Fruit fly (Drosophila melanogaster) whole organism, embryonic: Measurements from ENCODE around the gene betaTub65B.
A peak's percentile ranks its signal among the peaks of the same experiment; 100 is the strongest.

ENCODE experiments used
- CG10654 ChIP-seq: fragments of 200-800 bp; sonication (Bioruptor generic); optimal IDR thresholded peaks from 2 replicates; lab custom pipeline; 2016; ENCODE audit warnings: missing biosample characterization, missing genetic modification characterization
- CG12299 ChIP-seq: fragments of 200-800 bp; sonication (Bioruptor generic); optimal IDR thresholded peaks from 2 replicates; lab custom pipeline; 2018; ENCODE audit warnings: missing biosample characterization, mild to moderate bottlenecking, missing genetic modification characterization
- CG12659 ChIP-seq: fragments of 200-800 bp; sonication (Bioruptor generic); optimal IDR thresholded peaks from 3 replicates; lab custom pipeline; 2017; ENCODE audit warnings: mild to moderate bottlenecking, missing biosample characterization, missing genetic modification reagents, missing genetic modification characterization
- CG13123 ChIP-seq: fragments of 200-800 bp; sonication (Bioruptor generic); optimal IDR thresholded peaks from 2 replicates; lab custom pipeline; 2016; ENCODE audit warnings: missing biosample characterization, missing genetic modification characterization
- CG1529 ChIP-seq: fragments of 200-800 bp; sonication (Bioruptor generic); optimal IDR thresholded peaks from 3 replicates; lab custom pipeline; 2018; ENCODE audit warnings: missing biosample characterization, missing genetic modification characterization
- CG17361 ChIP-seq: fragments of 200-800 bp; sonication (Bioruptor generic); IDR thresholded peaks from 3 replicates; pipeline ENCODE4 v1.3.6; 2022; ENCODE audit warnings: missing biosample characterization, missing genetic modification characterization
- CG17385 ChIP-seq: fragments of 200-800 bp; sonication (Bioruptor generic); optimal IDR thresholded peaks from 3 replicates; lab custom pipeline; 2018; ENCODE audit warnings: missing biosample characterization, mild to moderate bottlenecking, missing genetic modification characterization
- CG17568 ChIP-seq: fragments of 200-800 bp; sonication (Bioruptor generic); optimal IDR thresholded peaks from 2 replicates; lab custom pipeline; 2018; ENCODE audit warnings: missing biosample characterization, mild to moderate bottlenecking, missing genetic modification characterization, moderate library complexity
- CG1832 ChIP-seq: fragments of 200-800 bp; sonication (Bioruptor generic); optimal IDR thresholded peaks from 2 replicates; lab custom pipeline; 2017; ENCODE audit warnings: missing biosample characterization, mild to moderate bottlenecking, missing genetic modification characterization, inconsistent platforms
- CG3065 ChIP-seq: fragments of 200-800 bp; sonication (Bioruptor generic); optimal IDR thresholded peaks from 2 replicates; lab custom pipeline; 2016; ENCODE audit warnings: missing biosample characterization, missing genetic modification characterization
- CG31388 ChIP-seq: fragments of 200-800 bp; sonication (Bioruptor generic); optimal IDR thresholded peaks from 2 replicates; lab custom pipeline; 2016; ENCODE audit warnings: missing biosample characterization, missing genetic modification characterization
- CG32532 ChIP-seq: fragments of 200-800 bp; sonication (Bioruptor generic); IDR thresholded peaks from 2 replicates; pipeline ENCODE4 v1.3.6; 2022; ENCODE audit warnings: missing biosample characterization, missing genetic modification characterization
- CG32767 ChIP-seq: fragments of 200-800 bp; sonication (Bioruptor generic); IDR thresholded peaks from 2 replicates; pipeline ENCODE4 v1.3.6; 2022; ENCODE audit warnings: missing biosample characterization, missing genetic modification characterization
- CG32772 ChIP-seq: fragments of 200-800 bp; sonication (Bioruptor generic); IDR thresholded peaks from 2 replicates; pipeline ENCODE4 v1.3.6; 2022; ENCODE audit warnings: missing biosample characterization, missing genetic modification characterization
- CG42726 ChIP-seq: fragments of 200-800 bp; sonication (Bioruptor generic); IDR thresholded peaks from 2 replicates; pipeline ENCODE4 v1.3.6; 2022; ENCODE audit warnings: missing biosample characterization, missing genetic modification characterization; ENCODE audit not compliant: partially characterized antibody
- CG4730 ChIP-seq: fragments of 200-800 bp; sonication (Bioruptor generic); IDR thresholded peaks from 2 replicates; pipeline ENCODE4 v1.3.6; 2022; ENCODE audit warnings: missing biosample characterization, missing genetic modification characterization
- CG5245 ChIP-seq: fragments of 200-800 bp; sonication (Bioruptor generic); optimal IDR thresholded peaks from 3 replicates; lab custom pipeline; 2016; ENCODE audit warnings: missing biosample characterization, missing genetic modification characterization
- CG6272 ChIP-seq: fragments of 200-800 bp; sonication (Bioruptor generic); IDR thresholded peaks from 2 replicates; pipeline ENCODE4 v1.3.6; 2022; ENCODE audit warnings: missing biosample characterization, missing genetic modification characterization
- CG7357 ChIP-seq: fragments of 200-800 bp; sonication (Bioruptor generic); IDR thresholded peaks from 3 replicates; pipeline ENCODE4 v1.3.6; 2022; ENCODE audit warnings: missing biosample characterization, missing genetic modification characterization
- CG7786 ChIP-seq: fragments of 200-800 bp; sonication (Bioruptor generic); optimal IDR thresholded peaks from 2 replicates; lab custom pipeline; 2016; ENCODE audit warnings: missing biosample characterization, missing genetic modification characterization
- CG9876 ChIP-seq: fragments of 200-800 bp; sonication (Bioruptor generic); optimal IDR thresholded peaks from 2 replicates; lab custom pipeline; 2016; ENCODE audit warnings: missing biosample characterization, missing genetic modification characterization
- CoRest ChIP-seq: fragments of 200-800 bp; sonication (Bioruptor generic); optimal IDR thresholded peaks from 3 replicates; lab custom pipeline; 2018; ENCODE audit warnings: missing biosample characterization, mild to moderate bottlenecking, missing genetic modification characterization, moderate library complexity
- Dp ChIP-seq: fragments of 200-800 bp; sonication (Bioruptor generic); optimal IDR thresholded peaks from 2 replicates; lab custom pipeline; 2018; ENCODE audit warnings: missing biosample characterization, mild to moderate bottlenecking, missing genetic modification characterization, moderate library complexity
- Hmx ChIP-seq: fragments of 200-800 bp; sonication (Bioruptor generic); optimal IDR thresholded peaks from 2 replicates; lab custom pipeline; 2016; ENCODE audit warnings: missing biosample characterization, missing genetic modification characterization
- Lhr ChIP-seq: fragments of 200-800 bp; sonication (Bioruptor generic); optimal IDR thresholded peaks from 3 replicates; lab custom pipeline; 2017; ENCODE audit warnings: mild to moderate bottlenecking, missing biosample characterization, missing genetic modification reagents, missing genetic modification characterization
- Myb ChIP-seq: fragments of 200-800 bp; sonication (Bioruptor generic); optimal IDR thresholded peaks from 2 replicates; lab custom pipeline; 2016; ENCODE audit warnings: missing biosample characterization, missing genetic modification characterization
- Nf-YC ChIP-seq: fragments of 200-800 bp; optimal IDR thresholded peaks from 3 replicates; lab custom pipeline; 2019; ENCODE audit warnings: missing biosample characterization, mild to moderate bottlenecking, missing genetic modification characterization, moderate library complexity
- PHDP ChIP-seq: fragments of 200-800 bp; sonication (Bioruptor generic); optimal IDR thresholded peaks from 3 replicates; lab custom pipeline; 2018; ENCODE audit warnings: missing biosample characterization, mild to moderate bottlenecking, missing genetic modification characterization, moderate library complexity
- Poxn ChIP-seq: fragments of 200-800 bp; sonication (Bioruptor generic); IDR thresholded peaks from 2 replicates; pipeline ENCODE4 v1.3.6; 2022; ENCODE audit warnings: missing biosample characterization, missing genetic modification characterization
- TFAM ChIP-seq: fragments of 200-800 bp; sonication (Bioruptor generic); optimal IDR thresholded peaks from 2 replicates; lab custom pipeline; 2017; ENCODE audit warnings: missing biosample characterization, missing genetic modification characterization, inconsistent platforms
- al ChIP-seq: fragments of 200-800 bp; sonication (Bioruptor generic); IDR thresholded peaks from 2 replicates; pipeline ENCODE4 v1.3.6; 2022; ENCODE audit warnings: missing biosample characterization, missing genetic modification characterization
- ara ChIP-seq: fragments of 200-800 bp; sonication (Bioruptor generic); IDR thresholded peaks from 2 replicates; pipeline ENCODE4 v1.3.6; 2022; ENCODE audit warnings: missing biosample characterization, missing genetic modification characterization
- bigmax ChIP-seq: fragments of 200-800 bp; sonication (Bioruptor generic); optimal IDR thresholded peaks from 2 replicates; lab custom pipeline; 2018; ENCODE audit warnings: missing biosample characterization, mild to moderate bottlenecking, missing genetic modification characterization
- chm ChIP-seq: fragments of 200-800 bp; sonication (Bioruptor generic); IDR thresholded peaks from 2 replicates; pipeline ENCODE4 v1.3.6; 2022; ENCODE audit warnings: missing biosample characterization, missing genetic modification characterization
- danr ChIP-seq: fragments of 200-800 bp; sonication (Bioruptor generic); IDR thresholded peaks from 2 replicates; pipeline ENCODE4 v1.3.6; 2022; ENCODE audit warnings: missing biosample characterization, missing genetic modification characterization
- fd64A ChIP-seq: fragments of 200-800 bp; sonication (Bioruptor generic); optimal IDR thresholded peaks from 3 replicates; lab custom pipeline; 2018; ENCODE audit warnings: missing biosample characterization, mild to moderate bottlenecking, missing genetic modification characterization
- knrl ChIP-seq: fragments of 200-800 bp; sonication (Bioruptor generic); IDR thresholded peaks from 3 replicates; pipeline ENCODE4 v1.3.6; 2022; ENCODE audit warnings: missing biosample characterization, missing genetic modification characterization; ENCODE audit not compliant: partially characterized antibody
- nom ChIP-seq: fragments of 200-800 bp; sonication (Bioruptor generic); optimal IDR thresholded peaks from 2 replicates; lab custom pipeline; 2017; ENCODE audit warnings: missing biosample characterization, missing genetic modification characterization, mild to moderate bottlenecking, moderate library complexity, missing genetic modification reagents
- org-1 ChIP-seq: fragments of 200-800 bp; sonication (Bioruptor generic); optimal IDR thresholded peaks from 2 replicates; lab custom pipeline; 2017; ENCODE audit warnings: missing biosample characterization, missing genetic modification characterization
- repo ChIP-seq: fragments of 200-800 bp; sonication (Bioruptor generic); optimal IDR thresholded peaks from 2 replicates; lab custom pipeline; 2016; ENCODE audit warnings: missing biosample characterization, missing genetic modification characterization
- sc ChIP-seq, 3 experiments: fragments of >200 bp in 2 of 3; fragments of 200-800 bp in 1 of 3; sonication (Bioruptor generic) in 1 of 3; optimal IDR thresholded peaks; 2 replicates in 2 of 3; 3 replicates in 1 of 3; lab custom pipeline; 2017; ENCODE audit warnings: mild to moderate bottlenecking in 1 of 3, missing biosample characterization in 1 of 3, missing genetic modification characterization in 1 of 3, missing genetic modification reagents in 1 of 3
- tna ChIP-seq: fragments of 200-800 bp; sonication (Bioruptor generic); IDR thresholded peaks from 2 replicates; pipeline ENCODE4 v1.3.6; 2022; ENCODE audit warnings: missing biosample characterization, missing genetic modification characterization; ENCODE audit not compliant: partially characterized antibody
- trh ChIP-seq: fragments of 200-800 bp; sonication (Bioruptor generic); optimal IDR thresholded peaks from 2 replicates; lab custom pipeline; 2016; ENCODE audit warnings: missing biosample characterization, missing genetic modification characterization
- yki ChIP-seq: fragments of >200 bp; optimal IDR thresholded peaks from 3 replicates; lab custom pipeline; 2018
- zfh2 ChIP-seq: fragments of 200-800 bp; sonication (Bioruptor generic); optimal IDR thresholded peaks from 2 replicates; lab custom pipeline; 2016; ENCODE audit warnings: missing biosample characterization, missing genetic modification characterization

betaTub65B gene

dm6 chr3L:6552968-6553402, 22.5 kb downstream of the betaTub65B start (continued):
- TF ChIP-seq CG1529: peak; percentile 61
- TF ChIP-seq CG17568 (GFP tag; lab: Kevin White, UChicago): peak; percentile 81
- TF ChIP-seq chm (GFP tag; lab: Robert Waterston, UW): no peak; the same call in 1 of the 2 replicates
- TF ChIP-seq CG31388 (GFP tag; lab: Kevin White, UChicago): peak; percentile 65
- TF ChIP-seq CoRest (tag; lab: Kevin White, UChicago): peak; percentile 89
- no peak for TF ChIP-seq CG42726 (GFP tag; lab: Robert Waterston, UW)
- peak; percentile 79 for TF ChIP-seq CG10654 (GFP tag; lab: Kevin White, UChicago)
- peak; percentile 38; the same call in 1 of the 2 replicates for TF ChIP-seq danr
- peak; percentile 70 for TF ChIP-seq Hmx (GFP tag; lab: Kevin White, UChicago)
- TF ChIP-seq CG9876 (GFP tag; lab: Kevin White, UChicago): peak; percentile 6
- peak; percentile 77 for TF ChIP-seq CG12299 (tag; lab: Kevin White, UChicago)
- TF ChIP-seq CG17385: peak; percentile 85
- TF ChIP-seq Myb: peak; percentile 51
- TF ChIP-seq yki: no peak
- TF ChIP-seq CG32532 (GFP tag; lab: Robert Waterston, UW): peak; percentile 92
- peak; percentile 72 for TF ChIP-seq al (GFP tag; lab: Robert Waterston, UW)
- peak; percentile 67 for TF ChIP-seq CG13123 (GFP tag; lab: Kevin White, UChicago)
- TF ChIP-seq CG12659 (GFP tag; lab: Kevin White, UChicago): peak; percentile 85
- peak; percentile 75 for TF ChIP-seq ara (GFP tag; lab: Robert Waterston, UW)
- TF ChIP-seq CG17361 (GFP tag; lab: Robert Waterston, UW): peak; percentile 85
- peak; percentile 43; the same call in 1 of the 2 replicates for TF ChIP-seq CG6272 (GFP tag; lab: Robert Waterston, UW)
- no peak for TF ChIP-seq TFAM (GFP tag; lab: Kevin White, UChicago)
- no peak for TF ChIP-seq Dp (GFP tag; lab: Kevin White, UChicago)
- TF ChIP-seq PHDP (tag; lab: Kevin White, UChicago): peak; percentile 91
- TF ChIP-seq CG1832 (GFP tag; lab: Kevin White, UChicago): no peak
- TF ChIP-seq CG3065: peak; percentile 30
- TF ChIP-seq CG7786 (GFP tag; lab: Kevin White, UChicago): peak; percentile 83
- TF ChIP-seq CG32772: peak; percentile 83
- peak; percentile 62 for TF ChIP-seq Nf-YC (tag; lab: Kevin White, UChicago)
- peak; percentile 3 for TF ChIP-seq bigmax (GFP tag; lab: Kevin White, UChicago)
- no peak for TF ChIP-seq knrl (GFP tag; lab: Robert Waterston, UW)
- TF ChIP-seq fd64A (GFP tag; lab: Kevin White, UChicago): peak; percentile 13
- peak; percentile 87 for TF ChIP-seq zfh2
- TF ChIP-seq repo (GFP tag; lab: Kevin White, UChicago): peak; percentile 6
- TF ChIP-seq Lhr (GFP tag; lab: Kevin White, UChicago): peak; percentile 39
- TF ChIP-seq sc (optimal IDR thresholded peaks at IDR 0.05; lab: Kevin White, UChicago): no peak
- TF ChIP-seq sc (GFP tag; optimal IDR thresholded peaks at IDR 0.05; lab: Kevin White, UChicago): peak; percentile 59
- peak; percentile 79 for TF ChIP-seq org-1 (GFP tag; lab: Kevin White, UChicago)
- TF ChIP-seq nom (GFP tag; lab: Kevin White, UChicago): no peak
- TF ChIP-seq CG5245 (GFP tag; lab: Kevin White, UChicago): peak; percentile 68
- peak; percentile 57 for TF ChIP-seq CG4730 (GFP tag; lab: Robert Waterston, UW)
- peak; percentile 55 for TF ChIP-seq Poxn (GFP tag; lab: Robert Waterston, UW)
- TF ChIP-seq trh (GFP tag; lab: Kevin White, UChicago): peak; percentile 30
- TF ChIP-seq CG7357 (GFP tag; lab: Robert Waterston, UW): peak; percentile 53; the same call in 2 of the 3 replicates
- TF ChIP-seq tna: no peak
- peak; percentile 82 for TF ChIP-seq CG32767 (GFP tag; lab: Robert Waterston, UW)
